Worm (Caenorhabditis elegans): ENCODE results near the gene gbb-2.

The gbb-2 gene

ce11 chrIV:4533025-4533424 lies 26.5 kb upstream of the gbb-2 start, which contains the start of gene ZK185.4:
Gene ZK185.4 (minus strand): TSS chrIV:4533125.
- TF ChIP-seq hmbx-1 (tag; optimal IDR thresholded peaks at IDR 0.05) = no peak
- no peak for TF ChIP-seq hmg-4 (GFP tag; optimal IDR thresholded peaks at IDR 0.05)
- no peak for TF ChIP-seq aly-1 (tag; optimal IDR thresholded peaks at IDR 0.05)
- TF ChIP-seq B0310.2 (tag; optimal IDR thresholded peaks at IDR 0.05) = no peak
- no peak for TF ChIP-seq sea-1 (GFP tag; conservative IDR thresholded peaks at IDR 0.05)
- no peak for TF ChIP-seq pes-1 (GFP tag; IDR thresholded peaks at IDR 0.05)
- TF ChIP-seq ceh-36 (tag; optimal IDR thresholded peaks at IDR 0.05) = no peak
- TF ChIP-seq scrt-1 (GFP tag; IDR thresholded peaks at IDR 0.05) = no peak
- no peak for TF ChIP-seq ets-7 (tag; optimal IDR thresholded peaks at IDR 0.05)
- no peak for TF ChIP-seq ama-1 (optimal IDR thresholded peaks at IDR 0.05)
- no peak for TF ChIP-seq tbx-37 (GFP tag; conservative IDR thresholded peaks at IDR 0.05)
- TF ChIP-seq tbx-11 (GFP tag; IDR thresholded peaks at IDR 0.05) = no peak
- no peak for TF ChIP-seq hnd-1 (tag; optimal IDR thresholded peaks at IDR 0.05)

- TF ChIP-seq ama-1 (optimal IDR thresholded peaks at IDR 0.05) = no peak
- no peak for TF ChIP-seq ceh-36 (tag; optimal IDR thresholded peaks at IDR 0.05)
- no peak for TF ChIP-seq hnd-1 (tag; optimal IDR thresholded peaks at IDR 0.05)
- no peak for TF ChIP-seq flt-1 (GFP tag; IDR thresholded peaks at IDR 0.05)
- no peak for TF ChIP-seq B0310.2 (tag; optimal IDR thresholded peaks at IDR 0.05)
Observed at ce11 chrIV:4530170-4530569, 23.6 kb upstream of the gbb-2 start, which contains the start of gene ZK185.3. Gene ZK185.3 (minus strand): TSS chrIV:4530432.

ce11 chrIV:4526724-4527123 lies 20.2 kb upstream of the gbb-2 start:
- TF ChIP-seq B0310.2 (tag; optimal IDR thresholded peaks at IDR 0.05) = no peak
- peak; percentile 72 for TF ChIP-seq ceh-36 (tag; optimal IDR thresholded peaks at IDR 0.05)

- TF ChIP-seq pes-1 (GFP tag; IDR thresholded peaks at IDR 0.05) (no peak), tra-4 (tag; optimal IDR thresholded peaks at IDR 0.05) (no peak), ama-1 (optimal IDR thresholded peaks at IDR 0.05) (no peak), hmbx-1 (tag; optimal IDR thresholded peaks at IDR 0.05) (no peak), F13C5.2 (tag; optimal IDR thresholded peaks at IDR 0.05) (no peak), aly-1 (tag; optimal IDR thresholded peaks at IDR 0.05) (no peak), scrt-1 (GFP tag; IDR thresholded peaks at IDR 0.05) (no peak), ets-7 (tag; optimal IDR thresholded peaks at IDR 0.05) (no peak), hnd-1 (tag; optimal IDR thresholded peaks at IDR 0.05) (no peak)
Observed at ce11 chrIV:4526028-4526427, 19.5 kb upstream of the gbb-2 start.

- TF ChIP-seq tra-4 (tag; optimal IDR thresholded peaks at IDR 0.05) = no peak
- TF ChIP-seq ceh-36 (tag; optimal IDR thresholded peaks at IDR 0.05) = no peak
- no peak for TF ChIP-seq hmbx-1 (tag; optimal IDR thresholded peaks at IDR 0.05)
- TF ChIP-seq scrt-1 (GFP tag; IDR thresholded peaks at IDR 0.05) = no peak
- no peak for TF ChIP-seq ama-1 (optimal IDR thresholded peaks at IDR 0.05)
- TF ChIP-seq flt-1 (GFP tag; IDR thresholded peaks at IDR 0.05) = no peak
- TF ChIP-seq pes-1 (GFP tag; IDR thresholded peaks at IDR 0.05) = no peak
- no peak for TF ChIP-seq hmg-4 (GFP tag; optimal IDR thresholded peaks at IDR 0.05)
- no peak for TF ChIP-seq tbx-37 (GFP tag; conservative IDR thresholded peaks at IDR 0.05)
Observed at ce11 chrIV:4524943-4525342, 18.4 kb upstream of the gbb-2 start, which contains the start of gene ZK180.6. Gene ZK180.6 (minus strand): TSS chrIV:4525043.

ce11 chrIV:4523461-4523860 lies 16.9 kb upstream of the gbb-2 start:
- TF ChIP-seq hmg-4 (GFP tag; optimal IDR thresholded peaks at IDR 0.05) (no peak), ceh-36 (tag; optimal IDR thresholded peaks at IDR 0.05) (no peak), flt-1 (GFP tag; IDR thresholded peaks at IDR 0.05) (no peak), sea-1 (GFP tag; conservative IDR thresholded peaks at IDR 0.05) (no peak), F13C5.2 (tag; optimal IDR thresholded peaks at IDR 0.05) (no peak), ceh-13 (GFP tag; optimal IDR thresholded peaks at IDR 0.05) (no peak), hmbx-1 (tag; optimal IDR thresholded peaks at IDR 0.05) (no peak), B0310.2 (tag; optimal IDR thresholded peaks at IDR 0.05) (no peak), scrt-1 (GFP tag; IDR thresholded peaks at IDR 0.05) (no peak), ama-1 (optimal IDR thresholded peaks at IDR 0.05) (no peak), tra-4 (tag; optimal IDR thresholded peaks at IDR 0.05) (no peak), hnd-1 (tag; optimal IDR thresholded peaks at IDR 0.05) (no peak)

ce11 chrIV:4519714-4520113 lies 13.2 kb upstream of the gbb-2 start:
- no peak for TF ChIP-seq aly-1 (tag; optimal IDR thresholded peaks at IDR 0.05)
- no peak for TF ChIP-seq ceh-36 (tag; optimal IDR thresholded peaks at IDR 0.05)

- TF ChIP-seq ceh-36 (tag; optimal IDR thresholded peaks at IDR 0.05) (no peak), hmg-4 (GFP tag; optimal IDR thresholded peaks at IDR 0.05) (peak; percentile 10)
Observed at ce11 chrIV:4518111-4518510, 11.6 kb upstream of the gbb-2 start.

- no peak for TF ChIP-seq B0310.2 (tag; optimal IDR thresholded peaks at IDR 0.05)
- no peak for TF ChIP-seq tra-4 (tag; optimal IDR thresholded peaks at IDR 0.05)
- no peak for TF ChIP-seq scrt-1 (GFP tag; IDR thresholded peaks at IDR 0.05)
- no peak for TF ChIP-seq tbx-11 (GFP tag; IDR thresholded peaks at IDR 0.05)
Observed at ce11 chrIV:4517066-4517465, 10.5 kb upstream of the gbb-2 start, which contains the start of gene ZK180.5. Gene ZK180.5 (minus strand): TSS chrIV:4517166.

- TF ChIP-seq sea-1 (GFP tag; conservative IDR thresholded peaks at IDR 0.05) (no peak), pes-1 (GFP tag; IDR thresholded peaks at IDR 0.05) (no peak), tra-4 (tag; optimal IDR thresholded peaks at IDR 0.05) (no peak), ama-1 (optimal IDR thresholded peaks at IDR 0.05) (no peak), tbx-37 (GFP tag; conservative IDR thresholded peaks at IDR 0.05) (no peak), hnd-1 (tag; optimal IDR thresholded peaks at IDR 0.05) (no peak), ets-7 (tag; optimal IDR thresholded peaks at IDR 0.05) (no peak), hmbx-1 (tag; optimal IDR thresholded peaks at IDR 0.05) (no peak), B0310.2 (tag; optimal IDR thresholded peaks at IDR 0.05) (no peak)
Observed at ce11 chrIV:4516478-4516877, 9.9 kb upstream of the gbb-2 start.
